Fruit fly (Drosophila melanogaster): ENCODE results near the gene ex.
A peak's percentile ranks its signal among the peaks of the same experiment; 100 is the strongest.

The ex gene

DNA sequence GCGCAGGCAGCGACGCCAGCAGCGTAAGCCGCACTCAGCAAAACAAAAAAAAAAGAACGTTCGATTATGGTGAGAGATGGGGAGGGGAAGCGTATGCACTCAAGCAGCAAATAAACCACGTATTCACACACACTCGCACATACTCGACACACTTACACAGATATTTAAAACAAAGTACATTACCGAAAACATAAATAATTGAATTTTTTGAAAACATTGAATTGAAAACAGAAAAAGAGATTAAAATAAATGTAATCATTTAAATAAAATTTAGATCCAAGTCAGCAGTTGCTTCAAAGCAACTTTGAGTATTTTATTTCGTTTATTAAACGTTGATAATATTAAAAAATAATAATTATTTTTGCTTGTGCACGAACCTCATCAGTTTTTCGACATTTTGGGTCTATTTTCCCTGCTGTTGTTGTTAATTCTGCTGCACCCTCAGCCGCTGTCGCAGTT, 40.0 kb downstream of the ex start (continued):
- TF ChIP-seq fd3F (GFP tag; optimal IDR thresholded peaks at IDR 0.05) (peak; percentile 41), gem (tag; optimal IDR thresholded peaks at IDR 0.05) (peak; percentile 92), tin (GFP tag; optimal IDR thresholded peaks at IDR 0.05) (peak; percentile 6), lov (optimal IDR thresholded peaks at IDR 0.05) (no peak), lov (GFP tag; IDR thresholded peaks at IDR 0.05) (no peak), gsb-n (tag; optimal IDR thresholded peaks at IDR 0.05) (peak; percentile 60), Fer1 (GFP tag; optimal IDR thresholded peaks at IDR 0.05) (peak; percentile 71), ab (GFP tag; optimal IDR thresholded peaks at IDR 0.05) (no peak), caup (GFP tag; optimal IDR thresholded peaks at IDR 0.05; ENCODE audit: severe bottlenecking) (peak; percentile 16), chn (GFP tag; optimal IDR thresholded peaks at IDR 0.05) (no peak), HHEX (GFP tag; optimal IDR thresholded peaks at IDR 0.05) (peak; percentile 44), CG10462 (GFP tag; optimal IDR thresholded peaks at IDR 0.05) (no peak), repo (GFP tag; optimal IDR thresholded peaks at IDR 0.05) (no peak), bbx (GFP tag; IDR thresholded peaks at IDR 0.05; ENCODE audit: partially characterized antibody) (no peak), Drgx (GFP tag; IDR thresholded peaks at IDR 0.05) (0 out of 2 replicates have a peak, but pooled peaks have one; percentile 61), org-1 (GFP tag; optimal IDR thresholded peaks at IDR 0.05) (peak; percentile 51), CG2678 (tag; optimal IDR thresholded peaks at IDR 0.05) (peak; percentile 83), CG6854 (GFP tag; optimal IDR thresholded peaks at IDR 0.05) (no peak), odd (GFP tag; optimal IDR thresholded peaks at IDR 0.05) (peak; percentile 40), CG12155 (GFP tag; optimal IDR thresholded peaks at IDR 0.05) (peak; percentile 15), Jarid2 (GFP tag; optimal IDR thresholded peaks at IDR 0.05) (peak; percentile 32), zen (tag; optimal IDR thresholded peaks at IDR 0.05) (no peak), CoRest (tag; optimal IDR thresholded peaks at IDR 0.05) (peak; percentile 70), Eip74EF (GFP tag; optimal IDR thresholded peaks at IDR 0.05) (peak in 1 of 2 experiments; percentile 25), Nf-YC (tag; optimal IDR thresholded peaks at IDR 0.05) (no peak), nerfin-1 (tag; optimal IDR thresholded peaks at IDR 0.05) (peak; percentile 52), CG13424 (tag; optimal IDR thresholded peaks at IDR 0.05) (peak; percentile 78), tgo (GFP tag; IDR thresholded peaks at IDR 0.05) (0 out of 3 replicates have a peak, but pooled peaks have one; percentile 74), CG6683 (GFP tag; optimal IDR thresholded peaks at IDR 0.05) (peak; percentile 53), CG3163 (GFP tag; optimal IDR thresholded peaks at IDR 0.05) (no peak), crc (GFP tag; optimal IDR thresholded peaks at IDR 0.05) (no peak), Sry-δ (GFP tag; optimal IDR thresholded peaks at IDR 0.05) (no peak), Max (GFP tag; optimal IDR thresholded peaks at IDR 0.05) (peak; percentile 22), CG3838 (GFP tag; optimal IDR thresholded peaks at IDR 0.05) (no peak), PHDP (tag; optimal IDR thresholded peaks at IDR 0.05) (peak; percentile 84), kni (GFP tag; optimal IDR thresholded peaks at IDR 0.05) (no peak), Gsc (GFP tag; IDR thresholded peaks at IDR 0.05) (no peak), dati (GFP tag; IDR thresholded peaks at IDR 0.05) (no peak), CG2202 (tag; optimal IDR thresholded peaks at IDR 0.05) (peak; percentile 22), CG15514 (GFP tag; optimal IDR thresholded peaks at IDR 0.05) (peak; percentile 37), CG2889 (GFP tag; IDR thresholded peaks at IDR 0.05) (no peak), CG1792 (GFP tag; optimal IDR thresholded peaks at IDR 0.05) (no peak), Oli (tag; optimal IDR thresholded peaks at IDR 0.05) (peak; percentile 61), CG15269 (tag; optimal IDR thresholded peaks at IDR 0.05) (peak; percentile 80), ftz-f1 (GFP tag; optimal IDR thresholded peaks at IDR 0.05) (no peak), Dek (tag; optimal IDR thresholded peaks at IDR 0.05) (peak; percentile 19), trem (tag; optimal IDR thresholded peaks at IDR 0.05) (peak; percentile 47), knrl (GFP tag; IDR thresholded peaks at IDR 0.05; ENCODE audit: partially characterized antibody) (no peak), CG17802 (tag; optimal IDR thresholded peaks at IDR 0.05) (peak; percentile 20)
